Worm (Caenorhabditis elegans) whole organism, L4 larva: ENCODE measurements around the gene D1086.3.

Experiments
- F44E2.7 ChIP-seq: fragments of 200-800 bp; sonication (Bioruptor generic); IDR thresholded peaks from 2 replicates; pipeline ENCODE4 v2.1.2; 2022; ENCODE audit warnings: missing genetic modification characterization, missing compliant biosample characterization
- aly-2 ChIP-seq: sonication (generic microtip); optimal IDR thresholded peaks from 2 replicates; lab custom pipeline; 2018; ENCODE audit warnings: missing biosample characterization, missing genetic modification characterization
- ceh-28 ChIP-seq: fragments of 150-350 bp; optimal IDR thresholded peaks from 2 replicates; lab custom pipeline; 2014; ENCODE audit warnings: missing biosample characterization, missing genetic modification reagents, missing genetic modification characterization
- fkh-10 ChIP-seq: fragments of 150-350 bp; optimal IDR thresholded peaks from 2 replicates; lab custom pipeline; 2014; ENCODE audit warnings: missing biosample characterization, missing genetic modification reagents, missing genetic modification characterization
- hmg-1.1 ChIP-seq: fragments of 200-800 bp; sonication (Bioruptor generic); IDR thresholded peaks from 2 replicates; pipeline ENCODE4 v1.3.6; 2022; ENCODE audit warnings: missing genetic modification reagents, missing genetic modification characterization, missing compliant biosample characterization
- mep-1 ChIP-seq: fragments of 150-350 bp; sonication (generic microtip); optimal IDR thresholded peaks from 3 replicates; lab custom pipeline; 2014; ENCODE audit warnings: missing biosample characterization, missing genetic modification characterization
- nhr-11 ChIP-seq: fragments of 150-350 bp; optimal IDR thresholded peaks from 2 replicates; lab custom pipeline; 2014; ENCODE audit warnings: missing biosample characterization, missing genetic modification characterization
- nhr-41 ChIP-seq: fragments of 200-800 bp; sonication (Bioruptor generic); IDR thresholded peaks from 2 replicates; pipeline ENCODE4 v1.3.6; 2022; ENCODE audit warnings: missing genetic modification reagents, missing genetic modification characterization, missing compliant biosample characterization
- pqm-1 ChIP-seq: sonication (generic microtip); optimal IDR thresholded peaks from 2 replicates; lab custom pipeline; 2017; ENCODE audit warnings: missing biosample characterization, missing genetic modification characterization
- set-16 ChIP-seq: fragments of 200-800 bp; sonication (Bioruptor generic); IDR thresholded peaks from 2 replicates; pipeline ENCODE4 v1.3.6; 2022; ENCODE audit warnings: missing genetic modification reagents, missing genetic modification characterization, missing compliant biosample characterization
- tag-97 ChIP-seq: fragments of 200-800 bp; sonication (Bioruptor generic); IDR thresholded peaks from 2 replicates; pipeline ENCODE4 v1.3.6; 2022; ENCODE audit warnings: missing genetic modification characterization, missing compliant biosample characterization
- unc-62 ChIP-seq, 3 experiments: fragments of 150-350 bp in 1 of 3; sonication (generic microtip); optimal IDR thresholded peaks in 2 of 3; peaks in 1 of 3; 1 replicate in 1 of 3; 2 replicates in 2 of 3; lab custom pipeline; 2014 to 2017; ENCODE audit warnings: missing biosample characterization in 3 of 3, missing genetic modification characterization in 3 of 3, missing genetic modification reagents in 3 of 3, missing genotype in 1 of 3
- vab-7 ChIP-seq: fragments of 200-800 bp; sonication (Bioruptor generic); IDR thresholded peaks from 2 replicates; pipeline ENCODE4 v1.3.6; 2022; ENCODE audit warnings: missing genetic modification reagents, missing genetic modification characterization, missing compliant biosample characterization
- zfp-3 ChIP-seq: fragments of 200-800 bp; sonication (Bioruptor generic); conservative IDR thresholded peaks from 2 replicates; pipeline ENCODE4 v1.3.6; 2022; ENCODE audit warnings: missing genetic modification reagents, missing genetic modification characterization, missing compliant biosample characterization

- no peak for TF ChIP-seq vab-7 (GFP tag; lab: Robert Waterston, UW)
- no peak for TF ChIP-seq ceh-28 (tag; lab: Kevin White, UChicago)
- TF ChIP-seq nhr-11 (tag; lab: Kevin White, UChicago): no peak
- TF ChIP-seq fkh-10: no peak
- TF ChIP-seq pqm-1 (tag; lab: Kevin White, UChicago): no peak
- no peak for TF ChIP-seq aly-2 (tag; lab: Kevin White, UChicago)
- no peak for TF ChIP-seq nhr-41 (GFP tag; lab: Robert Waterston, UW)
- no peak for TF ChIP-seq F44E2.7 (GFP tag; lab: Robert Waterston, UW)
- TF ChIP-seq unc-62 (GFP tag; optimal IDR thresholded peaks at IDR 0.05 in 1 of 2; lab: Kevin White, UChicago): no peak
- no peak for TF ChIP-seq unc-62 (tag; optimal IDR thresholded peaks at IDR 0.05; lab: Kevin White, UChicago)
- TF ChIP-seq mep-1 (tag; lab: Kevin White, UChicago): no peak
- no peak for TF ChIP-seq set-16 (GFP tag; lab: Robert Waterston, UW)
- no peak for TF ChIP-seq zfp-3 (GFP tag; lab: Robert Waterston, UW)
- TF ChIP-seq hmg-1.1 (GFP tag; lab: Robert Waterston, UW): no peak
- TF ChIP-seq tag-97 (GFP tag; lab: Robert Waterston, UW): no peak
Measured at ce11 chrV:14103970-14104369, 11.4 kb downstream of the D1086.3 start, which contains the start of gene D1086.9.
